Fruit fly (Drosophila melanogaster) whole organism, pupa: ENCODE measurements around the gene CG44044.

Experiments
- D1 ChIP-seq: fragments of 200-800 bp; sonication (Bioruptor generic); optimal IDR thresholded peaks from 2 replicates; lab custom pipeline; 2018; ENCODE audit warnings: missing biosample characterization, mild to moderate bottlenecking, missing genetic modification characterization, moderate library complexity
- rn ChIP-seq: fragments of 200-800 bp; sonication (Bioruptor generic); IDR thresholded peaks from 2 replicates; pipeline ENCODE4 v1.3.6; 2022; ENCODE audit warnings: missing biosample characterization, missing genetic modification characterization

DNA sequence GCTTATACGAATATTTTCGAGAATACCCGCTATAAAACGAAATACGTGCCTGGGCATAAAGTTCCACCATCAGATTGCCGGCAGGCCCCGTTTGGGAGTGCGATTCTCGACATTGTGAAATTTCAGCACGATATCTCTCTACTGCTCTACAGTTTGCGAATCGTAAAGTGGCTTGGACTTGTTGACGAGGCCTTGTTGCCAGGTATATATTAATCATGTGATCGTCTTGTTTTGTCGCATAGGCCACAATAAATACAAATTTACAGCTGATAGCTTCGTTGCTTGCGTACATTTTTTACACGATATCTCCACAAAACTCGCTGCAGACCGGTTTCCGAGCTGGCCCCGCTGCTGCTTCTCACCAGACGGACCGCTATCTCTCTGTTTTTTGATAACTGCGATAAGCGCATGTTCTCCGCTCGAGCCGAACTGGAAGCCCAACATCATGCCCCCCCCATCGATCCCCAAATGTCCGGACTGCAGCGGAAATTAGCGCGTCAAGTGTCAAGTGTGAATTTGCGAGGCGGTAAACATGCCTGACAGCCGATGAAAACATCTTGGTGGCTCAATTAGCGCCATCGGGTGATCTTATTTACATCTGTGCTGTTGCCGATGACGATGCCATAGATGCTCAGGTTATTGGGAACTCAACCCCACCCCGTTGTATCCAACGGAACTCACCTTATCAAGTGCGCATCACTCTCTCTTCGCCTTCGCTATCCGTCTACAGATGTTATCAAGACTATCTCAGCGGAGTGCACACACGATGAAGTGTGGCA is 12.1 kb upstream of the CG44044 start:
- no peak for TF ChIP-seq D1 (tag; lab: Kevin White, UChicago)
- TF ChIP-seq rn (GFP tag; lab: Robert Waterston, UW) = no peak
